Worm (Caenorhabditis elegans) whole organism, mixed stage, embryonic: ENCODE results near the gene C24F3.2.

Experiments used
- blmp-1 ChIP-seq: fragments of 150-350 bp; optimal IDR thresholded peaks from 2 replicates; lab custom pipeline; 2014; ENCODE audit warnings: missing biosample characterization, missing genetic modification characterization
- ces-1 ChIP-seq: fragments of 150-350 bp; optimal IDR thresholded peaks from 2 replicates; lab custom pipeline; 2014; ENCODE audit warnings: missing biosample characterization, missing genetic modification reagents, missing genetic modification characterization
- cnd-1 ChIP-seq: fragments of 200-800 bp; sonication (Bioruptor generic); optimal IDR thresholded peaks from 2 replicates; lab custom pipeline; 2018; ENCODE audit warnings: mild to moderate bottlenecking, missing genetic modification characterization, missing compliant biosample characterization
- drap-1 ChIP-seq: fragments of 200-800 bp; sonication (Bioruptor generic); optimal IDR thresholded peaks from 3 replicates; lab custom pipeline; 2018; ENCODE audit warnings: mild to moderate bottlenecking, missing genetic modification characterization, missing compliant biosample characterization
- elt-3 ChIP-seq: fragments of 150-350 bp; optimal IDR thresholded peaks from 2 replicates; lab custom pipeline; 2014; ENCODE audit warnings: missing biosample characterization, missing genetic modification characterization
- lin-13 ChIP-seq: fragments of 150-350 bp; optimal IDR thresholded peaks from 2 replicates; lab custom pipeline; 2014; ENCODE audit warnings: missing biosample characterization, missing genetic modification characterization
- lsy-2 ChIP-seq: fragments of 150-350 bp; optimal IDR thresholded peaks from 2 replicates; lab custom pipeline; 2014; ENCODE audit warnings: missing biosample characterization, missing genetic modification characterization
- mep-1 ChIP-seq: fragments of 150-350 bp; optimal IDR thresholded peaks from 2 replicates; lab custom pipeline; 2017; ENCODE audit warnings: missing biosample characterization, missing genetic modification reagents, missing genetic modification characterization, inconsistent platforms
- nhr-2 ChIP-seq: fragments of 150-350 bp; optimal IDR thresholded peaks from 2 replicates; lab custom pipeline; 2014; ENCODE audit warnings: missing biosample characterization, missing genetic modification characterization
- nhr-28 ChIP-seq: fragments of 150-350 bp; optimal IDR thresholded peaks from 2 replicates; lab custom pipeline; 2014; ENCODE audit warnings: missing biosample characterization, missing genetic modification characterization
- snpc-4 ChIP-seq: fragments of 150-350 bp; optimal IDR thresholded peaks from 2 replicates; lab custom pipeline; 2014; ENCODE audit warnings: missing biosample characterization, missing genetic modification characterization
- unc-62 ChIP-seq: fragments of 150-350 bp; optimal IDR thresholded peaks from 2 replicates; lab custom pipeline; 2014; ENCODE audit warnings: missing biosample characterization, missing genetic modification reagents, missing genetic modification characterization
- ztf-11 ChIP-seq: fragments of 150-350 bp; optimal IDR thresholded peaks from 2 replicates; lab custom pipeline; 2014; ENCODE audit warnings: missing biosample characterization, missing genetic modification characterization

ce11 chrIV:10223723-10224122 is 1.4 kb downstream of the C24F3.2 start, which contains the start of gene nas-12:
- no peak for TF ChIP-seq blmp-1 (tag; lab: Kevin White, UChicago)
- TF ChIP-seq elt-3 (tag; lab: Kevin White, UChicago) = no peak
- TF ChIP-seq drap-1 (GFP tag; lab: Kevin White, UChicago) = no peak
- TF ChIP-seq unc-62 (GFP tag; lab: Kevin White, UChicago) = no peak
- no peak for TF ChIP-seq cnd-1 (tag; lab: Kevin White, UChicago)
- TF ChIP-seq mep-1 = no peak
- TF ChIP-seq nhr-28 (tag; lab: Kevin White, UChicago) = no peak
- TF ChIP-seq snpc-4 (tag; lab: Kevin White, UChicago) = no peak
- no peak for TF ChIP-seq lsy-2 (tag; lab: Kevin White, UChicago)
- TF ChIP-seq ces-1 (GFP tag; lab: Kevin White, UChicago) = no peak
- no peak for TF ChIP-seq lin-13 (tag; lab: Kevin White, UChicago)
- no peak for TF ChIP-seq ztf-11 (tag; lab: Kevin White, UChicago)
- no peak for TF ChIP-seq nhr-2 (tag; lab: Kevin White, UChicago)
